Worm (Caenorhabditis elegans): ENCODE data around the gene clec-190.

The clec-190 gene

ce11 chrIV:15113117-15113516, 12.8 kb downstream of the clec-190 start, which contains the start of gene M199.134:
M199.134 (minus strand) TSS chrIV:15113217.
- TF ChIP-seq nhr-11 (tag; optimal IDR thresholded peaks at IDR 0.05): no peak

- TF ChIP-seq eyg-1 (tag; optimal IDR thresholded peaks at IDR 0.05) (no peak), pat-9 (tag; optimal IDR thresholded peaks at IDR 0.05) (no peak), Y22D7AL.16 (tag; optimal IDR thresholded peaks at IDR 0.05) (no peak), gmeb-2 (tag; optimal IDR thresholded peaks at IDR 0.05) (no peak)
Measured at ce11 chrIV:15108475-15108874, 17.4 kb downstream of the clec-190 start, which contains the start of gene M199.2. M199.2 (plus strand) TSS chrIV:15108775.

- TF ChIP-seq nfya-1 (tag; optimal IDR thresholded peaks at IDR 0.05) (peak; percentile 10), rnt-1 (tag; optimal IDR thresholded peaks at IDR 0.05) (no peak), ceh-31 (tag; optimal IDR thresholded peaks at IDR 0.05) (peak; percentile 40)
Measured at ce11 chrIV:15107218-15107617, 18.7 kb downstream of the clec-190 start.

ce11 chrIV:15103224-15103679, 22.7 kb downstream of the clec-190 start, which contains the start of gene srt-44:
srt-44 (plus strand) TSS chrIV:15103629.
- no peak for TF ChIP-seq mec-3 (tag; optimal IDR thresholded peaks at IDR 0.05; ENCODE audit: borderline replicate concordance)
- TF ChIP-seq ama-1 (optimal IDR thresholded peaks at IDR 0.05): no peak
- no peak for TF ChIP-seq sox-2 (GFP tag; IDR thresholded peaks at IDR 0.05)
- TF ChIP-seq elt-4 (tag; optimal IDR thresholded peaks at IDR 0.05): no peak
- TF ChIP-seq ceh-14 (tag; optimal IDR thresholded peaks at IDR 0.05): no peak
- TF ChIP-seq dmd-4 (tag; optimal IDR thresholded peaks at IDR 0.05; ENCODE audit: borderline replicate concordance): no peak
- no peak for TF ChIP-seq nhr-232 (tag; optimal IDR thresholded peaks at IDR 0.05)
- TF ChIP-seq syd-9 (tag; optimal IDR thresholded peaks at IDR 0.05): no peak
- TF ChIP-seq gmeb-2 (tag; optimal IDR thresholded peaks at IDR 0.05): no peak
- no peak for TF ChIP-seq lim-6 (tag; optimal IDR thresholded peaks at IDR 0.05)
- TF ChIP-seq ceh-24 (tag; optimal IDR thresholded peaks at IDR 0.05): no peak
- TF ChIP-seq ceh-2 (tag; optimal IDR thresholded peaks at IDR 0.05): no peak

ce11 chrIV:15098294-15098693, 27.6 kb downstream of the clec-190 start, which contains the start of gene srt-49:
srt-49 (minus strand) TSS chrIV:15098394.
- TF ChIP-seq ref-2 (tag; optimal IDR thresholded peaks at IDR 0.05) (no peak), mec-3 (tag; optimal IDR thresholded peaks at IDR 0.05; ENCODE audit: borderline replicate concordance) (no peak), unc-3 (GFP tag; conservative IDR thresholded peaks at IDR 0.05) (no peak), unc-3 (tag; optimal IDR thresholded peaks at IDR 0.05) (no peak), ceh-30 (tag; optimal IDR thresholded peaks at IDR 0.05) (no peak), che-1 (tag; optimal IDR thresholded peaks at IDR 0.05) (no peak), elt-2 (tag; optimal IDR thresholded peaks at IDR 0.05) (no peak), sox-4 (tag; optimal IDR thresholded peaks at IDR 0.05) (no peak), T23F11.4 (GFP tag; optimal IDR thresholded peaks at IDR 0.05) (no peak), rnt-1 (tag; optimal IDR thresholded peaks at IDR 0.05) (no peak), K02D7.2 (tag; optimal IDR thresholded peaks at IDR 0.05) (no peak), ceh-22 (tag; optimal IDR thresholded peaks at IDR 0.05) (no peak), pat-9 (tag; optimal IDR thresholded peaks at IDR 0.05) (no peak), ceh-14 (tag; optimal IDR thresholded peaks at IDR 0.05) (no peak)
